Fruit fly (Drosophila melanogaster) ovary, adult (tissue): Measurements from ENCODE around the gene hop.

Experiments used
- CG17801 ChIP-seq: fragments of 200-800 bp; optimal IDR thresholded peaks from 2 replicates; lab custom pipeline; 2019; ENCODE audit warnings: missing biosample characterization, mild to moderate bottlenecking, missing genetic modification characterization, moderate library complexity; ENCODE audit not compliant: partially characterized antibody

Gene hop

dm6 chrX:11379139-11379538, 11.2 kb upstream of the hop start:
- peak; percentile 48 for TF ChIP-seq CG17801

DNA sequence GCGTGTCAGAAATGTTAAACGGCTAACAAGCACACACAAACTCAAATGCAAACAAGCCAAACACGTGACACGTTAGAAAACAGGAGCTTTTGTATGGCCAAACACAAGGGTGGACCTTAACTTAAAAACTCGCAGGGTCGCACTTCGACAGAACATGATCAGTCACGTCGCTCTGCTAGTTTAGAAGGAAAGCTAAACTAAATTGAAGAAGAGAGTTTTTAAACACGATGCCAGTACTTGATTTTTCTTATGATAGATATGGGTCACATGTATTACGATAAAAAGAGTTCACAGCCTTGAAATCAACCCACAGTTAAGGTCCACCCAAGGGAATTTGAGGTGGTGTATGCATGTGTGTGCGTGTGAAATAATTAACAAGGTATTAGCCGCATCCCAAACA, 10.5 kb upstream of the hop start:
- no peak for TF ChIP-seq CG17801

DNA sequence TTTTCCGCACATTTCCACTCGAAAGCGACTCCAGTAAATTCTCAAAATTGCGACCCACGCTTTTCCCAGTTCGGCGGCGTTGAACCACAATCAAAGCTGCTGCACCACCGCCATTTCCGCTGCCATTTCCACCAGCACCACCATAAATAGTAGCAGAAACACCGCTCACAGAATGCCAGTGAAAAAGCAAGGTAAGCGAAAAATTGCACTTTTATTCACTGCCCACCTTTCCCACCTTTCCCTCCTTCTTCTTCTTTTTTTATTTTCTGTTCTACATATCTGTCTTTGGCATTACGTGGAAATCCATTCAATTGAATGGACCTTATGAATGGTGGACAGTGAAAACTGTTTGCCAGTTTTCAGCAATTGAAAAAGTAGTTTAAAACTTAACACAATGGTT, 6.4 kb upstream of the hop start:
- no peak for TF ChIP-seq CG17801

dm6 chrX:11372764-11373712, 5.1 kb upstream of the hop start:
- peak; percentile 94 for TF ChIP-seq CG17801

DNA sequence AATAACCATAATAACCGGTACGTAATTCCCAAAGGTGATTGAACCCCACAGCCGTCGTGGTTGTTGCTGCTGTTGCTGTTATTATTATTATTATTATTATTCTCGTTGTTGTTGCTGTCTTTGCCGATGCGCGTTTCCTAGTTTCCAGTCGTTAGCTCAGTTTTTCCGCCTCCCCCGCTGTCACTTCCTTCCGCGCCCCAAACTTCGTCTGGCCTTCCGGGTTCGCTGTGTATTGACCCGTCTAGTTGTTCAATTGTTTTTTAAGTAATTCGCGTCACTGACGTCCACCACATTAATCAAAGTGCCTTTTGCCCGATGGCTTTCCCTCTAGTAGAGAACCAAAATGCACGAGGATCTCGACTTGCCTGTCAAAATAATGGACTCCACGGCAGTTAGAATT, 3.7 kb upstream of the hop start:
- no peak for TF ChIP-seq CG17801

DNA sequence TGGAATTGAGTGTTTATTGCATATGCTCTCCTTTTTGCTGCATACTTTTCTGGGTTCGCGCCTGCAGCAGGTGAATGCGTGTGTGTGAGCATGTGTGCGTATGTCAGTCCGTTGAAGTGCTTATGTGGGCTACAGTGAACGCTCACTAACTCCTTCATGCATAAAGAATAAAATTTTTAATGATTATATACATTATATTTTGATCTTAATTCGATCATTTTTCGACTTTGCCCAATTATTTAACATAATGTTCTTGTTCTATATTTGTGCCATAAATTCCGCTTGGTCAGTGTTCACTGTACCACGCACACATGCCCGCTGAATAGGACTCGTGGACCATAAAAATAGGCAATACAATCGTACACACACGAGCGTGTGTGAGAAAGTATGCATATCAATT, 2.9 kb upstream of the hop start:
- TF ChIP-seq CG17801 = no peak

DNA sequence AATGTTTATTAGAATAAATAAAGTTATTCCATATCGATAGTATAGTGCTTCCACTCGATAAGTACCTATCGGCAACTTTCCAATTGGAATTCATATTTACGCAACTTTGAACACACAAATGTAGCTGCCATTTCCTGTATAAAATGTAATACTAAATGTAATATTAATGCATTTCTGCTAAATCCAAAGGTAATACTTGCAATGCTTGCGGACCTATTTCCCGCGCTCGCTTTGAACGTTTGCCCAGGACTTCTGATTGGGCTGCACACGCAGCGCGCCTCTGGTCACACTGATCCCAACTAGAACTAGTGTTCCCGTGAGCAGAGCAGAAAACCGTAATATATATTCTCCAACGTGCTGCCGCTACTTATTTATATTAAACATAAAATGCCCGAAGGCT, 1.5 kb upstream of the hop start, which contains the start of gene dlg1:
dlg1 (plus strand) TSS at position 292 of the 400 bp plus-strand sequence.
- no peak for TF ChIP-seq CG17801

DNA sequence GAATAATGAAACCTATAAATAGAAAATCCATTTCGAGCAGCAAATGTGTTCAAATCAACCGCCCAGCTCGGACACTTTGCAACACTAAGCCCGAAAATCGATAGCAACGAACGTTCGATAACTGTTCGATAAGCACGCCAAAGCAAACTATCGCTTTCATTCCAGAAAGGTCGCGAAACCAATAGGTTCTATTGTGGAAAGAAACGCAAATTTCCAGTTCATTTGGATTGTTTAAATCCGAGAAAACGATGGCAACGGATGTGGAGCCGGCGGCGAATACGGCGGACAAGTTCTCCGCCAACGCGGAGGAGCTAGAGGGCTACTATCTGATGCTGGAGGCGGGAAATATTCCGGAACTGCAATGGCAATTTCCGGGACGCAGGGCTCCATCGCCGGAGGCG, 8.8 kb downstream of the hop start, which contains the start of gene Pa1:
Pa1 (plus strand) TSS at position 156 of the 401 bp plus-strand sequence.
- peak; percentile 68 for TF ChIP-seq CG17801

DNA sequence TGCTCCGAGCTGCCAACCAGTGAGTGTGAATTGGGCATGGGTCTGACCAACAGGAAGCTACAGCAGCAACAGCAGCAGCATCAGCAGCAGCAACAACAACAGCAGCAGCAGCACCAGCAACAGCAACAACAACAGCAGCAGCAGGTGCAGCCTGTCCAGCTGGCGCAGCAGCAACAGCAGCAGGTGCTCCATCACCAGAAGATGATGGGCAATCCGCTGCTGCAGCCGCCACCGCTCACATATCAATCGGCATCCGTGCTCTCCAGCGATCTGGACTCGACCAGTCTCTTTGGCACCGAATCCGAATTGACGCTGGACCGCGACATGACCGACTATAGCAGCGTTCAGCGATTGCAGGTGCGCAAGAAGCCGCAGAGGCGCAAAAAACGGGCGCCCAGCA, 11.2 kb downstream of the hop start:
- no peak for TF ChIP-seq CG17801

dm6 chrX:11355708-11356174, 12.2 kb downstream of the hop start, which contains the start of gene dsh:
TSS of gene dsh (plus strand) at chrX:11355881.
- TF ChIP-seq CG17801 = no peak

DNA sequence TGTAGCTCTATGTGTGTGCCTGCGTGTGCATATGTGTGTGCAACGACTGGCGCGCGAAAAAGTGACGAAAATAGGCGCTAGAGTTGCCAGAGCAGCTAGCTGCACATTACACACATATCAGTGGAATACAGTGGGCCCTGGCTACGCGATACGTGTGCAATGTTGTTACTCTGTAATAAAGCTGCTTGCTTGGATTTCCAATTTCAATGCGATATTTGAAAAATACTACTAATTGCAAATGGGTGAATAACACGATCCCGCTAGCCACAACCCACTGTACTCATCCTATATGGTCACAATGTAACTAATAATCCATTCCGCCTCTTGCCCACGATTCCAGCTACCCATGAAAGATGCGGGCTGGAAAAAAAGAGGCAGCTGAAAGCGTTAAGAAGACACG, 16.5 kb downstream of the hop start:
- TF ChIP-seq CG17801 = peak; percentile 94

dm6 chrX:11350505-11351327, 17.2 kb downstream of the hop start, which contains the start of gene CG1737:
TSS of gene CG1737 (plus strand) at chrX:11350608.
- TF ChIP-seq CG17801 = peak; percentile 6

- TF ChIP-seq CG17801 = peak; percentile 30
Observed at dm6 chrX:11349780-11350179, 18.1 kb downstream of the hop start, which contains the start of gene NdufV3. TSS of gene NdufV3 (plus strand) at chrX:11349998.

- peak; percentile 39 for TF ChIP-seq CG17801
Observed at dm6 chrX:11348829-11349228, 19.1 kb downstream of the hop start, which contains the start of gene CG1738. TSS of gene CG1738 (plus strand) at chrX:11349049.

- peak; percentile 24 for TF ChIP-seq CG17801
Observed at dm6 chrX:11347809-11348208, 20.1 kb downstream of the hop start, which contains the start of the genes GCS1 and CG11756. TSS of gene GCS1 (minus strand) at chrX:11348001. TSS of gene CG11756 (plus strand) at chrX:11348120.

dm6 chrX:11342771-11343170, 25.1 kb downstream of the hop start:
- no peak for TF ChIP-seq CG17801

DNA sequence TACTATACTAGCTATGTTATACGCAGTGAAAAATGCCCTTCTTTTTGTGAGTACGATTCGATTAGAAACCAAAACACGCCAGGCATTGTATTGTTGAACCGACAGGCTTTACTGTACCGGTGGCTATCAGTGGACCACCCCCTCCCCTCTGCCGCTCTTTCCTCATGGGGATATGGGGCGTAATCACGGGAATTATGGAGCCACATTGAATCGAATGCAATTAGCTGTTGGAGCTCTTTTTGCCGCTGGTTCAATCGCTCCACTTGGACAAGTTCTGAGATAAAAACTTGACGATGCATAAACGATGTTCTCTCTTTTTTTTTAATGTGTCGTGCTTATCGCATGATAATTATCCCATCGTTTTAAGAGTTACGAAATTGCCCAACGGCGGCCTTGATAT, 25.7 kb downstream of the hop start:
- no peak for TF ChIP-seq CG17801
